Worm (Caenorhabditis elegans) whole organism, late embryonic: Measurements from ENCODE around the gene srw-43.

Experiments
- C08G9.2 ChIP-seq: sonication (generic microtip); optimal IDR thresholded peaks from 2 replicates; lab custom pipeline; 2016; ENCODE audit warnings: mild to moderate bottlenecking, missing genetic modification characterization, moderate library complexity, missing compliant biosample characterization
- K02D7.2 ChIP-seq: sonication (generic microtip); optimal IDR thresholded peaks from 2 replicates; lab custom pipeline; 2017; ENCODE audit warnings: mild to moderate bottlenecking, missing genetic modification characterization, missing compliant biosample characterization
- K09A11.1 ChIP-seq: sonication (generic microtip); optimal IDR thresholded peaks from 2 replicates; lab custom pipeline; 2017; ENCODE audit warnings: antibody characterized with exemption, mild to moderate bottlenecking, missing genetic modification characterization, missing compliant biosample characterization; ENCODE audit not compliant: insufficient read depth
- ahr-1 ChIP-seq: sonication (generic microtip); optimal IDR thresholded peaks from 2 replicates; lab custom pipeline; 2016; ENCODE audit warnings: missing genetic modification characterization, missing compliant biosample characterization
- ama-1 ChIP-seq: fragments of 150-350 bp; optimal IDR thresholded peaks from 2 replicates; lab custom pipeline; 2014
- ceh-19 ChIP-seq: fragments of 200-800 bp; sonication (Bioruptor generic); optimal IDR thresholded peaks from 2 replicates; lab custom pipeline; 2018; ENCODE audit warnings: mild to moderate bottlenecking, missing genetic modification characterization, missing compliant biosample characterization
- ceh-2 ChIP-seq: sonication (generic microtip); optimal IDR thresholded peaks from 2 replicates; lab custom pipeline; 2016; ENCODE audit warnings: missing genotype, missing genetic modification characterization, missing compliant biosample characterization
- ceh-22 ChIP-seq: sonication (generic microtip); optimal IDR thresholded peaks from 2 replicates; lab custom pipeline; 2017; ENCODE audit warnings: missing biosample characterization, missing genetic modification characterization
- ceh-24 ChIP-seq: sonication (generic microtip); optimal IDR thresholded peaks from 2 replicates; lab custom pipeline; 2016; ENCODE audit warnings: mild to moderate bottlenecking, missing genetic modification characterization, missing compliant biosample characterization
- ceh-31 ChIP-seq: sonication (generic microtip); optimal IDR thresholded peaks from 2 replicates; lab custom pipeline; 2016; ENCODE audit warnings: missing genetic modification characterization, missing compliant biosample characterization
- ceh-34 ChIP-seq: sonication (generic microtip); optimal IDR thresholded peaks from 2 replicates; lab custom pipeline; 2016; ENCODE audit warnings: mild to moderate bottlenecking, missing genetic modification characterization, missing compliant biosample characterization
- ceh-48 ChIP-seq: sonication (generic microtip); optimal IDR thresholded peaks from 2 replicates; lab custom pipeline; 2016; ENCODE audit warnings: missing genetic modification characterization, inconsistent platforms, missing compliant biosample characterization
- ceh-6 ChIP-seq: fragments of 200-800 bp; sonication (Bioruptor generic); optimal IDR thresholded peaks from 2 replicates; lab custom pipeline; 2018; ENCODE audit warnings: mild to moderate bottlenecking, missing genetic modification characterization, missing compliant biosample characterization
- che-1 ChIP-seq: sonication (generic microtip); optimal IDR thresholded peaks from 2 replicates; lab custom pipeline; 2016; ENCODE audit warnings: mild to moderate bottlenecking, missing genetic modification characterization, missing compliant biosample characterization
- dmd-4 ChIP-seq: sonication (generic microtip); optimal IDR thresholded peaks from 2 replicates; lab custom pipeline; 2016; ENCODE audit warnings: borderline replicate concordance, missing genetic modification characterization, missing compliant biosample characterization
- dve-1 ChIP-seq: sonication (generic microtip); optimal IDR thresholded peaks from 2 replicates; lab custom pipeline; 2017; ENCODE audit warnings: antibody characterized with exemption, mild to moderate bottlenecking, missing genetic modification characterization, missing compliant biosample characterization
- elt-2 ChIP-seq: sonication (generic microtip); optimal IDR thresholded peaks from 2 replicates; lab custom pipeline; 2016; ENCODE audit warnings: missing genetic modification reagents, missing genetic modification characterization, missing compliant biosample characterization
- ets-4 ChIP-seq: sonication (generic microtip); optimal IDR thresholded peaks from 2 replicates; lab custom pipeline; 2016; ENCODE audit warnings: missing genetic modification characterization, missing compliant biosample characterization
- eyg-1 ChIP-seq: sonication (generic microtip); optimal IDR thresholded peaks from 2 replicates; lab custom pipeline; 2016; ENCODE audit warnings: missing genotype, missing genetic modification characterization, missing compliant biosample characterization
- fkh-10 ChIP-seq: fragments of 150-350 bp; optimal IDR thresholded peaks from 2 replicates; lab custom pipeline; 2014; ENCODE audit warnings: missing biosample characterization, missing genetic modification reagents, missing genetic modification characterization
- gmeb-2 ChIP-seq: sonication (generic microtip); optimal IDR thresholded peaks from 2 replicates; lab custom pipeline; 2016; ENCODE audit warnings: missing genetic modification characterization, inconsistent platforms, missing compliant biosample characterization
- hlh-6 ChIP-seq: sonication (generic microtip); optimal IDR thresholded peaks from 2 replicates; lab custom pipeline; 2016; ENCODE audit warnings: missing genotype, missing genetic modification characterization, missing compliant biosample characterization
- madf-2 ChIP-seq: sonication (generic microtip); optimal IDR thresholded peaks from 2 replicates; lab custom pipeline; 2017; ENCODE audit warnings: missing genetic modification characterization, missing compliant biosample characterization
- npax-4 ChIP-seq: sonication (generic microtip); optimal IDR thresholded peaks from 2 replicates; lab custom pipeline; 2016; ENCODE audit warnings: missing genetic modification characterization, missing compliant biosample characterization
- pat-9 ChIP-seq: fragments of 200-800 bp; sonication (Bioruptor generic); optimal IDR thresholded peaks from 2 replicates; lab custom pipeline; 2018; ENCODE audit warnings: mild to moderate bottlenecking, missing genetic modification characterization, moderate library complexity, missing compliant biosample characterization
- pax-1 ChIP-seq: fragments of 150-350 bp; optimal IDR thresholded peaks from 2 replicates; lab custom pipeline; 2014; ENCODE audit warnings: missing biosample characterization, missing genetic modification characterization
- pha-2 ChIP-seq: sonication (generic microtip); optimal IDR thresholded peaks from 2 replicates; lab custom pipeline; 2017; ENCODE audit warnings: mild to moderate bottlenecking, missing genetic modification characterization, missing compliant biosample characterization
- pha-4 ChIP-seq: fragments of 150-350 bp; optimal IDR thresholded peaks from 2 replicates; lab custom pipeline; 2018; ENCODE audit warnings: missing biosample characterization, missing genetic modification reagents, missing genetic modification characterization
- pros-1 ChIP-seq: fragments of 150-350 bp; optimal IDR thresholded peaks from 2 replicates; lab custom pipeline; 2014; ENCODE audit warnings: missing biosample characterization, missing genetic modification reagents, missing genetic modification characterization
- sdc-2 ChIP-seq: sonication (generic microtip); optimal IDR thresholded peaks from 2 replicates; lab custom pipeline; 2016; ENCODE audit warnings: missing genotype, missing genetic modification characterization, missing compliant biosample characterization
- sox-2 ChIP-seq: fragments of 200-800 bp; sonication (Bioruptor generic); IDR thresholded peaks from 2 replicates; pipeline ENCODE4 v1.3.6; 2022; ENCODE audit warnings: missing genetic modification reagents, missing genetic modification characterization, missing compliant biosample characterization
- tbx-2 ChIP-seq: sonication (generic microtip); optimal IDR thresholded peaks from 2 replicates; lab custom pipeline; 2016; ENCODE audit warnings: missing genetic modification characterization, missing compliant biosample characterization
- ttx-3 ChIP-seq: sonication (generic microtip); optimal IDR thresholded peaks from 2 replicates; lab custom pipeline; 2016; ENCODE audit warnings: missing genetic modification reagents, missing genetic modification characterization, missing compliant biosample characterization
- unc-42 ChIP-seq: sonication (generic microtip); optimal IDR thresholded peaks from 2 replicates; lab custom pipeline; 2016; ENCODE audit warnings: missing genotype, missing genetic modification characterization, missing compliant biosample characterization
- unc-86 ChIP-seq: sonication (generic microtip); optimal IDR thresholded peaks from 2 replicates; lab custom pipeline; 2016; ENCODE audit warnings: missing genetic modification characterization, missing compliant biosample characterization
- ztf-16 ChIP-seq: sonication (generic microtip); optimal IDR thresholded peaks from 2 replicates; lab custom pipeline; 2017; ENCODE audit warnings: missing genetic modification characterization, missing compliant biosample characterization

Gene srw-43

DNA sequence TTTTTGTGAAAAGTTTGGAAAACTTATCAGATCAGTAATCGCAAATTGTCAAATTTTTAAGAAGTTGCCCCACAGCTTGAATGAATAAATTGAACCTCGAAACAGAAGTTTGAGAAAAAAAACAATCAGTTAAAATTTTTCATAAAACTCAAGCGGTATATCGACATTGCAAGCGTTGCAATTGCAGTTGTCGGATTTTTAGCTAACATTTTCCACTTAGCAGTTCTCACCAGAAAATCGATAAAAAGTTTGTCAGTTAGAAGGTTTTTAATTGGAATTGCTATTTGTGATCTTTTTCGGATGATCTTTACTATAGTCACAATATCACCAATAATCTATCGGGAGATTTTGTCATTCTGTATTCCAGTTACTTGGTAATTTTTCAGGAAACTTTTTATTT lies at the start of gene srw-43:
TSS of gene srw-43 (plus strand) at position 301 of the 400 bp plus-strand sequence.
- no peak for TF ChIP-seq K02D7.2 (tag; lab: Kevin White, UChicago)
- no peak for TF ChIP-seq pax-1 (tag; lab: Kevin White, UChicago)
- TF ChIP-seq C08G9.2 (tag; lab: Kevin White, UChicago): no peak
- no peak for TF ChIP-seq ceh-19 (GFP tag; lab: Kevin White, UChicago)
- no peak for TF ChIP-seq madf-2 (tag; lab: Kevin White, UChicago)
- no peak for TF ChIP-seq sdc-2
- no peak for TF ChIP-seq ceh-48 (tag; lab: Kevin White, UChicago)

DNA sequence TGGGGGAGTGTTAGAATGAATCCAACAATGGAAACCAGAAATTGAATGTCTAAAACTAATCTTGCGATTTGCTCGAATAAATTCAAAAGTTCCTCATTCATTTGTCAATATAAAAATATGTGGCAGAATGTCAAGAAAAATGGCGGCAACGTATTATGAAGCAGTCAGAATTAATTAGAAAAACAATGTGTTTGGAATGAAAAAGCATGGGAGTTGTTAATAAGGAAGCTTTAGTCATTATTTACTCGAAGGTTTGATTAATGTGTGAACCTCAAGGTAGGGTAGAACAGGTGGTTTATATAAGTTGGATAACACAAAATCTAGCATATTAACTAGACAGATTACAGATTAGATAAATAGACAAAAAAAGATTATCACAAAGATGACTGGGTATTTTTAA lies 47.6 kb upstream of the srw-43 start, which contains the start of gene srw-76:
TSS of gene srw-76 (minus strand) at position 101 of the 400 bp plus-strand sequence.
- TF ChIP-seq K09A11.1 (tag; lab: Kevin White, UChicago) (no peak), ahr-1 (tag; lab: Kevin White, UChicago) (no peak), eyg-1 (tag; lab: Kevin White, UChicago) (no peak), pha-2 (tag; lab: Kevin White, UChicago) (no peak), che-1 (no peak), C08G9.2 (tag; lab: Kevin White, UChicago) (no peak)

DNA sequence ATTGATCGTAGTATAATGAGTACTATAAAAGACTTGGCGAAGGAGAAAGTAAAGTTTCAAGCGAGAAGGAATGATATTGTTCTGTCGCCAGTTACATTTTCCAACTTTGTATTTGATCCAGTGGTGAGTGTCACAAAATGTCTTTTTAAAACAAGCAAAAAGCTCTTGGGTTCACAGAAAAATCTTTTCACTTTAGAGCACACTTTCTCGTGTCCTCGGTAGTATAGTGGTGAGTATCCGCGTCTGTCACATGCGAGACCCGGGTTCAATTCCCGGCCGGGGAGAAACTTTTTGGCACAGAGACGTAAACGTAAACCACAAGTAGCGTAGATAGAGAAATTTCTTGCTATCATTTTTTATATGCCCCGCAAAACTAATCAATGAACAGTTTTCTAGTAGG lies 45.5 kb upstream of the srw-43 start:
- TF ChIP-seq ets-4 (tag; lab: Kevin White, UChicago): no peak
- TF ChIP-seq pat-9 (tag; lab: Kevin White, UChicago): no peak
- TF ChIP-seq npax-4 (tag; lab: Kevin White, UChicago): no peak
- no peak for TF ChIP-seq ama-1 (lab: Kevin White, UChicago)
- no peak for TF ChIP-seq ceh-31 (tag; lab: Kevin White, UChicago)
- TF ChIP-seq tbx-2: no peak
- TF ChIP-seq ceh-19 (GFP tag; lab: Kevin White, UChicago): no peak
- no peak for TF ChIP-seq unc-86 (tag; lab: Kevin White, UChicago)
- TF ChIP-seq dmd-4 (tag; lab: Kevin White, UChicago): no peak
- TF ChIP-seq K02D7.2 (tag; lab: Kevin White, UChicago): no peak
- TF ChIP-seq che-1: no peak

DNA sequence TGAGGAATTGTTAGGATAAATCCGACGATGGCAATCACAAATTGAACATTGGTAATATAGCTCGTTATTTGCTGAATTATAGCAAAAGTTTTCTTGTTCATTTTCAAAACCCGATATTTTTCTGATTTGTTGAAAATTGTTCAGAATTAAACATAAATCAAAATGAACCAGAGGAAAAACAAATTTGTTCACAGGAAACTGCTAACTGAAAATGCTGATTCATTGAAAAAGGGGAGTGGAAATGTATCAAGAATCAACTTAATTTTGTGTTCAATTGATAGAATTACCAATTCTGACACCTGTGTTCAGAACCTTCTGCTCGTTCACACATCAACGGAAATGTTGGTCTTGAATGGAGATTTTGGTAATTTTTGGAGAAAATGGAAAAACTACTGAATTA lies 42.3 kb upstream of the srw-43 start, which contains the start of gene srw-77:
TSS of gene srw-77 (minus strand) at position 101 of the 400 bp plus-strand sequence.
- TF ChIP-seq gmeb-2 (tag; lab: Kevin White, UChicago) (no peak), ceh-2 (no peak), sox-2 (GFP tag; lab: Robert Waterston, UW) (no peak), ceh-24 (tag; lab: Kevin White, UChicago) (no peak), pros-1 (no peak), elt-2 (tag; lab: Kevin White, UChicago) (no peak), unc-42 (tag; lab: Kevin White, UChicago) (no peak), pha-4 (tag; lab: Kevin White, UChicago) (no peak), ceh-34 (no peak), ceh-6 (GFP tag; lab: Kevin White, UChicago) (no peak), pha-2 (tag; lab: Kevin White, UChicago) (no peak), hlh-6 (tag; lab: Kevin White, UChicago) (no peak), ttx-3 (tag; lab: Kevin White, UChicago) (no peak), pat-9 (tag; lab: Kevin White, UChicago) (no peak), ceh-22 (tag; lab: Kevin White, UChicago) (no peak), ztf-16 (no peak), fkh-10 (GFP tag; lab: Kevin White, UChicago) (no peak), dve-1 (tag; lab: Kevin White, UChicago) (no peak)
